Fruit fly (Drosophila melanogaster) whole organism: ENCODE data around the gene CG11444.

Experiments
- Dll ChIP-seq: fragments of >200 bp; optimal IDR thresholded peaks from 2 replicates; lab custom pipeline; 2017
- psq ChIP-seq: fragments of >200 bp; optimal IDR thresholded peaks from 2 replicates; lab custom pipeline; 2017
- usp ChIP-seq: fragments of >200 bp; optimal IDR thresholded peaks from 2 replicates; lab custom pipeline; 2017; ENCODE audit warnings: missing biosample characterization, missing genetic modification characterization, mixed read lengths

dm6 chrX:4503542-4503941 is 50.7 kb downstream of the CG11444 start:
- no peak for TF ChIP-seq psq (lab: Kevin White, UChicago)
- no peak for TF ChIP-seq Dll (lab: Kevin White, UChicago)
- TF ChIP-seq usp (GFP tag; lab: Kevin White, UChicago) = no peak
